Fruit fly (Drosophila melanogaster) whole organism, embryonic: ENCODE results near the gene GstT4.

ENCODE experiments used
- CG10979 ChIP-seq: fragments of 200-800 bp; sonication (Bioruptor generic); optimal IDR thresholded peaks from 2 replicates; lab custom pipeline; 2018; ENCODE audit warnings: missing biosample characterization, mild to moderate bottlenecking, missing genetic modification characterization, moderate library complexity
- CG11085 ChIP-seq: fragments of 200-800 bp; sonication (Bioruptor generic); IDR thresholded peaks from 2 replicates; pipeline ENCODE4 v1.3.6; 2022; ENCODE audit warnings: missing biosample characterization, missing genetic modification characterization
- CG11560 ChIP-seq: fragments of 200-800 bp; sonication (Bioruptor generic); IDR thresholded peaks from 3 replicates; pipeline ENCODE4 v1.3.6; 2022; ENCODE audit warnings: missing biosample characterization, missing genetic modification characterization
- CG15514 ChIP-seq: fragments of 200-800 bp; sonication (Bioruptor generic); optimal IDR thresholded peaks from 3 replicates; lab custom pipeline; 2017; ENCODE audit warnings: missing biosample characterization, missing genetic modification characterization, mild to moderate bottlenecking, moderate library complexity, missing genetic modification reagents
- CG1792 ChIP-seq: fragments of 200-800 bp; sonication (Bioruptor generic); optimal IDR thresholded peaks from 2 replicates; lab custom pipeline; 2016; ENCODE audit warnings: missing biosample characterization, missing genetic modification characterization
- CG30431 ChIP-seq: fragments of 200-800 bp; sonication (Bioruptor generic); optimal IDR thresholded peaks from 2 replicates; lab custom pipeline; 2017; ENCODE audit warnings: missing biosample characterization, missing genetic modification characterization
- CG31224 ChIP-seq: fragments of 200-800 bp; sonication (Bioruptor generic); IDR thresholded peaks from 2 replicates; pipeline ENCODE4 v1.3.6; 2022; ENCODE audit warnings: missing biosample characterization, missing genetic modification characterization
- CG3281 ChIP-seq: fragments of 200-800 bp; sonication (Bioruptor generic); optimal IDR thresholded peaks from 3 replicates; lab custom pipeline; 2017; ENCODE audit warnings: missing biosample characterization, mild to moderate bottlenecking, missing genetic modification characterization
- CG3995 ChIP-seq: fragments of 200-800 bp; sonication (Bioruptor generic); optimal IDR thresholded peaks from 3 replicates; lab custom pipeline; 2016; ENCODE audit warnings: missing biosample characterization, missing genetic modification characterization
- CG4707 ChIP-seq: fragments of 200-800 bp; sonication (Bioruptor generic); optimal IDR thresholded peaks from 2 replicates; lab custom pipeline; 2018; ENCODE audit warnings: missing biosample characterization, mild to moderate bottlenecking, missing genetic modification characterization, moderate library complexity
- CG4820 ChIP-seq: fragments of 200-800 bp; sonication (Bioruptor generic); optimal IDR thresholded peaks from 3 replicates; lab custom pipeline; 2016; ENCODE audit warnings: missing biosample characterization, missing genetic modification characterization
- CG6813 ChIP-seq: fragments of 200-800 bp; sonication (Bioruptor generic); optimal IDR thresholded peaks from 2 replicates; lab custom pipeline; 2017; ENCODE audit warnings: missing biosample characterization, missing genetic modification characterization, mild to moderate bottlenecking, moderate library complexity, missing genetic modification reagents
- CG7372 ChIP-seq: fragments of 200-800 bp; sonication (Bioruptor generic); IDR thresholded peaks from 2 replicates; pipeline ENCODE4 v1.3.6; 2022; ENCODE audit warnings: missing biosample characterization, missing genetic modification characterization
- CG7556 ChIP-seq: fragments of 200-800 bp; sonication (Bioruptor generic); optimal IDR thresholded peaks from 2 replicates; lab custom pipeline; 2017; ENCODE audit warnings: missing biosample characterization, mild to moderate bottlenecking, missing genetic modification characterization
- CG7786 ChIP-seq: fragments of 200-800 bp; sonication (Bioruptor generic); optimal IDR thresholded peaks from 2 replicates; lab custom pipeline; 2016; ENCODE audit warnings: missing biosample characterization, missing genetic modification characterization
- CG8944 ChIP-seq: fragments of 200-800 bp; sonication (Bioruptor generic); optimal IDR thresholded peaks from 3 replicates; lab custom pipeline; 2016; ENCODE audit warnings: missing biosample characterization, missing genetic modification characterization
- D ChIP-seq, 2 experiments: fragments of 200-800 bp in 1 of 2; fragments of >200 bp in 1 of 2; sonication (Bioruptor generic) in 1 of 2; optimal IDR thresholded peaks; 2 replicates in 1 of 2; 3 replicates in 1 of 2; lab custom pipeline; 2017; ENCODE audit warnings: mild to moderate bottlenecking in 1 of 2, missing biosample characterization in 1 of 2, missing genetic modification characterization in 1 of 2, missing genetic modification reagents in 1 of 2
- D19B ChIP-seq: fragments of 200-800 bp; sonication (Bioruptor generic); optimal IDR thresholded peaks from 2 replicates; lab custom pipeline; 2017; ENCODE audit warnings: missing biosample characterization, mild to moderate bottlenecking, missing genetic modification characterization
- Dip3 ChIP-seq: fragments of 200-800 bp; sonication (Bioruptor generic); optimal IDR thresholded peaks from 3 replicates; lab custom pipeline; 2016; ENCODE audit warnings: missing biosample characterization, missing genetic modification characterization
- E2f1 ChIP-seq: fragments of 200-800 bp; sonication (Bioruptor generic); IDR thresholded peaks from 2 replicates; pipeline ENCODE4 v1.3.6; 2022; ENCODE audit warnings: missing biosample characterization, missing genetic modification characterization
- Gug ChIP-seq: fragments of 200-800 bp; sonication (Bioruptor generic); IDR thresholded peaks from 4 replicates; pipeline ENCODE4 v1.3.6; 2022; ENCODE audit warnings: missing biosample characterization, missing genetic modification characterization
- H2.0 ChIP-seq: fragments of 200-800 bp; sonication (Bioruptor generic); IDR thresholded peaks from 2 replicates; pipeline ENCODE4 v1.3.6; 2022; ENCODE audit warnings: missing biosample characterization, missing genetic modification characterization
- HmgD ChIP-seq: fragments of 200-800 bp; sonication (Bioruptor generic); optimal IDR thresholded peaks from 3 replicates; lab custom pipeline; 2016; ENCODE audit warnings: missing biosample characterization, missing genetic modification characterization
- Hmx ChIP-seq: fragments of 200-800 bp; sonication (Bioruptor generic); optimal IDR thresholded peaks from 2 replicates; lab custom pipeline; 2016; ENCODE audit warnings: missing biosample characterization, missing genetic modification characterization
- MBD-R2 ChIP-seq: fragments of 200-800 bp; sonication (Bioruptor generic); IDR thresholded peaks from 2 replicates; pipeline ENCODE4 v1.3.6; 2022; ENCODE audit warnings: missing biosample characterization, missing genetic modification characterization
- Mad ChIP-seq: fragments of 200-800 bp; sonication (Bioruptor generic); optimal IDR thresholded peaks from 2 replicates; lab custom pipeline; 2016; ENCODE audit warnings: missing biosample characterization, missing genetic modification characterization
- Meics ChIP-seq: fragments of 200-800 bp; sonication (Bioruptor generic); optimal IDR thresholded peaks from 2 replicates; lab custom pipeline; 2017; ENCODE audit warnings: missing biosample characterization, mild to moderate bottlenecking, missing genetic modification characterization
- NC2α ChIP-seq: fragments of 200-800 bp; sonication (Bioruptor generic); optimal IDR thresholded peaks from 2 replicates; lab custom pipeline; 2016; ENCODE audit warnings: missing biosample characterization, missing genetic modification characterization
- Optix ChIP-seq: fragments of 200-800 bp; sonication (Bioruptor generic); IDR thresholded peaks from 3 replicates; pipeline ENCODE4 v1.3.6; 2022; ENCODE audit warnings: missing biosample characterization, missing genetic modification characterization
- Rfx ChIP-seq: fragments of 200-800 bp; sonication (Bioruptor generic); IDR thresholded peaks from 2 replicates; pipeline ENCODE4 v1.3.6; 2022; ENCODE audit warnings: missing biosample characterization, missing genetic modification characterization
- Sry-δ ChIP-seq: fragments of 200-800 bp; sonication (Bioruptor generic); optimal IDR thresholded peaks from 2 replicates; lab custom pipeline; 2016; ENCODE audit warnings: missing biosample characterization, missing genetic modification characterization
- ab ChIP-seq: fragments of 200-800 bp; sonication (Bioruptor generic); optimal IDR thresholded peaks from 2 replicates; lab custom pipeline; 2016; ENCODE audit warnings: missing biosample characterization, missing genetic modification characterization
- btn ChIP-seq: fragments of 200-800 bp; sonication (Bioruptor generic); optimal IDR thresholded peaks from 2 replicates; lab custom pipeline; 2016; ENCODE audit warnings: missing biosample characterization, missing genetic modification characterization
- crc ChIP-seq: fragments of 200-800 bp; sonication (Bioruptor generic); optimal IDR thresholded peaks from 2 replicates; lab custom pipeline; 2016; ENCODE audit warnings: missing biosample characterization, missing genetic modification characterization
- dimm ChIP-seq: fragments of 200-800 bp; sonication (Bioruptor generic); IDR thresholded peaks from 2 replicates; pipeline ENCODE4 v1.3.6; 2022; ENCODE audit warnings: missing biosample characterization, missing genetic modification characterization
- disco-r ChIP-seq: fragments of 200-800 bp; sonication (Bioruptor generic); optimal IDR thresholded peaks from 2 replicates; lab custom pipeline; 2016; ENCODE audit warnings: missing biosample characterization, missing genetic modification characterization
- gem ChIP-seq: fragments of 200-800 bp; sonication (Bioruptor generic); optimal IDR thresholded peaks from 2 replicates; lab custom pipeline; 2019; ENCODE audit warnings: missing biosample characterization, mild to moderate bottlenecking, missing genetic modification characterization, moderate library complexity
- gsb ChIP-seq: fragments of 200-800 bp; sonication (Bioruptor generic); IDR thresholded peaks from 2 replicates; pipeline ENCODE4 v1.3.6; 2022; ENCODE audit warnings: missing biosample characterization, missing genetic modification characterization
- hb ChIP-seq: fragments of 200-800 bp; sonication (Bioruptor generic); IDR thresholded peaks from 3 replicates; pipeline ENCODE4 v1.3.6; 2022; ENCODE audit warnings: missing biosample characterization, missing genetic modification characterization; ENCODE audit not compliant: partially characterized antibody
- kni ChIP-seq: fragments of 200-800 bp; sonication (Bioruptor generic); optimal IDR thresholded peaks from 3 replicates; lab custom pipeline; 2017; ENCODE audit warnings: mild to moderate bottlenecking, missing biosample characterization, missing genetic modification reagents, missing genetic modification characterization
- lmd ChIP-seq: fragments of 200-800 bp; sonication (Bioruptor generic); IDR thresholded peaks from 2 replicates; pipeline ENCODE4 v1.3.6; 2022; ENCODE audit warnings: missing biosample characterization, missing genetic modification characterization
- nerfin-1 ChIP-seq: fragments of 200-800 bp; sonication (Bioruptor generic); optimal IDR thresholded peaks from 3 replicates; lab custom pipeline; 2019; ENCODE audit warnings: missing biosample characterization, mild to moderate bottlenecking, missing genetic modification characterization, moderate library complexity
- otp ChIP-seq: fragments of 200-800 bp; sonication (Bioruptor generic); IDR thresholded peaks from 3 replicates; pipeline ENCODE4, ENCODE4 v1.3.6; 2022; ENCODE audit warnings: missing biosample characterization, missing genetic modification characterization
- stc ChIP-seq: fragments of 200-800 bp; sonication (Bioruptor generic); IDR thresholded peaks from 2 replicates; pipeline ENCODE4 v1.3.6; 2022; ENCODE audit warnings: missing biosample characterization, missing genetic modification characterization
- stwl ChIP-seq: fragments of 200-800 bp; sonication (Bioruptor generic); optimal IDR thresholded peaks from 3 replicates; lab custom pipeline; 2018; ENCODE audit warnings: missing biosample characterization, mild to moderate bottlenecking, missing genetic modification characterization, moderate library complexity
- tgo ChIP-seq: fragments of 200-800 bp; sonication (Bioruptor generic); IDR thresholded peaks from 3 replicates; pipeline ENCODE4 v1.3.6; 2022; ENCODE audit warnings: missing biosample characterization, missing genetic modification characterization
- tx ChIP-seq: fragments of 200-800 bp; sonication (Bioruptor generic); optimal IDR thresholded peaks from 2 replicates; lab custom pipeline; 2016; ENCODE audit warnings: missing biosample characterization, missing genetic modification characterization
- vvl ChIP-seq: fragments of 200-800 bp; sonication (Bioruptor generic); IDR thresholded peaks from 2 replicates; pipeline ENCODE4 v1.3.6; 2022; ENCODE audit warnings: missing biosample characterization, missing genetic modification characterization

Gene GstT4

dm6 chrX:13403962-13404830 lies at the start of gene GstT4 (continued):
- TF ChIP-seq Mad (GFP tag; lab: Kevin White, UChicago) (no peak), H2.0 (GFP tag; lab: Robert Waterston, UW) (0 out of 2 replicates have a peak, but pooled peaks have one; percentile 39), disco-r (GFP tag; lab: Kevin White, UChicago) (peak; percentile 3), CG15514 (peak; percentile 17), Rfx (GFP tag; lab: Robert Waterston, UW) (peak; percentile 70), Hmx (peak; percentile 5), btn (GFP tag; lab: Kevin White, UChicago) (peak; percentile 34), HmgD (GFP tag; lab: Kevin White, UChicago) (peak; percentile 15), gsb (GFP tag; lab: Robert Waterston, UW) (peak; percentile 64), Sry-δ (GFP tag; lab: Kevin White, UChicago) (peak; percentile 27), nerfin-1 (tag; lab: Kevin White, UChicago) (peak; percentile 12), stc (peak; percentile 46; the same call in 1 of the 2 replicates), Meics (GFP tag; lab: Kevin White, UChicago) (peak; percentile 32), hb (GFP tag; lab: Robert Waterston, UW) (no peak), CG30431 (GFP tag; lab: Kevin White, UChicago) (peak; percentile 3), CG10979 (tag; lab: Kevin White, UChicago) (peak; percentile 44), CG3995 (peak; percentile 10), Optix (GFP tag; lab: Robert Waterston, UW) (0 out of 3 replicates have a peak, but pooled peaks have one; percentile 5), CG3281 (peak; percentile 1), CG7372 (0 out of 2 replicates have a peak, but pooled peaks have one; percentile 8), Gug (peak; percentile 55; the same call in 2 of the 4 replicates), kni (no peak), CG7786 (GFP tag; lab: Kevin White, UChicago) (peak; percentile 86), lmd (peak; percentile 54), dimm (GFP tag; lab: Robert Waterston, UW) (no peak), CG11085 (GFP tag; lab: Robert Waterston, UW) (no peak), CG8944 (peak; percentile 44), tx (peak; percentile 45), E2f1 (0 out of 2 replicates have a peak, but pooled peaks have one; percentile 13), tgo (GFP tag; lab: Robert Waterston, UW) (peak; percentile 44; the same call in 2 of the 3 replicates), Dip3 (GFP tag; lab: Kevin White, UChicago) (peak; percentile 36), CG1792 (peak; percentile 18), stwl (tag; lab: Kevin White, UChicago) (no peak), NC2α (GFP tag; lab: Kevin White, UChicago) (peak; percentile 6), CG6813 (GFP tag; lab: Kevin White, UChicago) (peak; percentile 1), otp (0 out of 3 replicates have a peak, but pooled peaks have one; percentile 34), CG4707 (no peak), MBD-R2 (GFP tag; lab: Robert Waterston, UW) (peak; percentile 40; the same call in 1 of the 2 replicates), CG11560 (0 out of 3 replicates have a peak, but pooled peaks have one; percentile 26), CG4820 (GFP tag; lab: Kevin White, UChicago) (no peak), ab (GFP tag; lab: Kevin White, UChicago) (peak; percentile 78), crc (GFP tag; lab: Kevin White, UChicago) (peak; percentile 42), D19B (GFP tag; lab: Kevin White, UChicago) (no peak), gem (peak; percentile 52), CG31224 (GFP tag; lab: Robert Waterston, UW) (peak; percentile 18; the same call in 1 of the 2 replicates), vvl (GFP tag; lab: Robert Waterston, UW) (peak; percentile 77), D (optimal IDR thresholded peaks at IDR 0.05; lab: Kevin White, UChicago) (no peak), D (GFP tag; optimal IDR thresholded peaks at IDR 0.05; lab: Kevin White, UChicago) (peak; percentile 6), CG7556 (GFP tag; lab: Kevin White, UChicago) (peak; percentile 68)
